Worm (Caenorhabditis elegans) whole organism, midembryonic: ENCODE data around the gene suex-2.

ENCODE experiments used
- T22C8.4 ChIP-seq: fragments of 200-800 bp; sonication (Bioruptor generic); IDR thresholded peaks from 2 replicates; pipeline ENCODE4 v1.3.6; 2022; ENCODE audit warnings: missing genetic modification characterization, missing compliant biosample characterization
- cog-1 ChIP-seq: sonication (generic microtip); optimal IDR thresholded peaks from 2 replicates; lab custom pipeline; 2016; ENCODE audit warnings: missing genetic modification characterization, missing compliant biosample characterization
- klf-2 ChIP-seq: fragments of 200-800 bp; sonication (Bioruptor generic); conservative IDR thresholded peaks from 2 replicates; pipeline ENCODE4 v1.3.6; 2022; ENCODE audit warnings: missing genetic modification reagents, missing genetic modification characterization, missing compliant biosample characterization
- med-1 ChIP-seq: sonication (generic microtip); optimal IDR thresholded peaks from 2 replicates; lab custom pipeline; 2017; ENCODE audit warnings: missing genetic modification characterization, mild to moderate bottlenecking, missing compliant biosample characterization, antibody characterized with exemption, missing genetic modification reagents; ENCODE audit not compliant: insufficient read depth
- ref-1 ChIP-seq: fragments of 200-800 bp; sonication (Bioruptor generic); conservative IDR thresholded peaks from 2 replicates; pipeline ENCODE4 v1.3.6; 2022; ENCODE audit warnings: missing genetic modification reagents, missing genetic modification characterization, missing compliant biosample characterization
- tab-1 ChIP-seq: fragments of 200-800 bp; sonication (Bioruptor generic); IDR thresholded peaks from 2 replicates; pipeline ENCODE4 v1.3.6; 2022; ENCODE audit warnings: missing genetic modification characterization, missing compliant biosample characterization
- ztf-23 ChIP-seq: fragments of 200-800 bp; sonication (Bioruptor generic); IDR thresholded peaks from 2 replicates; pipeline ENCODE4 v1.3.6; 2022; ENCODE audit warnings: missing genetic modification reagents, missing genetic modification characterization, missing compliant biosample characterization
- ztf-29 ChIP-seq: fragments of 200-800 bp; sonication (Bioruptor generic); IDR thresholded peaks from 2 replicates; pipeline ENCODE4 v1.3.6; 2022; ENCODE audit warnings: missing genetic modification reagents, missing genetic modification characterization, missing compliant biosample characterization

DNA sequence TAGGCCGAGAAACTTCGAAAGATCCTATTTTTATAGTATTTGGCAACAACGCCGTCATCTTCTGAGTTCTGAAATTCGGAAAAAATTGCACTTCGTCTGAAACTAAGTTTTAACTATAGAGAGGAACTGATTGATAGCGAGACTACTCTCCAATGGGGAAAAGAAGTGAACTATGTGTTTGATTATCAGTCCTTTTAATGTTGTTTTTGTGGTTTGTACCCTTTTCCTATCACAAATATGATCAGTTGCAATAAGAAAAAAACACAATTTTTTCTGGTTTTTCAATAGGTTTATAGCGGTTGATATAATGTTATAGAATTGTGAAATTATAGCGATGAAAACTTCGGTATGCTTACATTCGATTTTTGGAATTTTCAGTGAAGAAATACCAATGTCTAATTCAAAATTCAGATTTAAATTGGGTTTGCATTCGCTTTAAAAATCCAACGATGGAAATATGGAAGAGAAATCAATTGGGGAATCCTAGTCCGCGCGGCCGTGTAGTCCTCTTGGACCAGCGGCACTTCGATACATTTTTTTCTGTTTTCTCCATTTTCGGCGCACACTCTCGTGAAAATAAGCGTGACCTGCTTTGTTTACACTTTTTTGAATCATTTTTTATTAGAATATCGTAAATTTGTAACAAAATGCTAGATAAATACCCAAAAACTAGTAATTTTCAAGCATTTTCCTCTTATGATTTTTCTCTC, 5.3 kb downstream of the suex-2 start, which contains the start of gene C53B4.3:
- no peak for TF ChIP-seq klf-2 (GFP tag; lab: Robert Waterston, UW)
- TF ChIP-seq ref-1 (GFP tag; lab: Robert Waterston, UW) = 0 out of 2 replicates have a peak, but pooled peaks have one; percentile 27
- no peak for TF ChIP-seq T22C8.4 (GFP tag; lab: Robert Waterston, UW)
- TF ChIP-seq ztf-23 (GFP tag; lab: Robert Waterston, UW) = peak; percentile 61; the same call in 1 of the 2 replicates
- TF ChIP-seq tab-1 (GFP tag; lab: Robert Waterston, UW) = no peak
- no peak for TF ChIP-seq med-1 (GFP tag; lab: Kevin White, UChicago)
- no peak for TF ChIP-seq ztf-29 (GFP tag; lab: Robert Waterston, UW)
- no peak for TF ChIP-seq cog-1 (tag; lab: Kevin White, UChicago)
